Worm (Caenorhabditis elegans): ENCODE data around the gene F39E9.6.

- no peak for TF ChIP-seq med-1 (GFP tag; optimal IDR thresholded peaks at IDR 0.05; ENCODE audit: insufficient read depth)
- no peak for TF ChIP-seq klf-2 (GFP tag; conservative IDR thresholded peaks at IDR 0.05)
- no peak for TF ChIP-seq ref-1 (GFP tag; conservative IDR thresholded peaks at IDR 0.05)
- no peak for TF ChIP-seq tab-1 (GFP tag; IDR thresholded peaks at IDR 0.05)
Observed at ce11 chrII:3296644-3297043, 16.7 kb downstream of the F39E9.6 start, which contains the start of gene btb-16.
